Fruit fly (Drosophila melanogaster): Measurements from ENCODE around the gene CG3149.

dm6 chrX:5649998-5650397 lies 45.0 kb downstream of the CG3149 start:
- TF ChIP-seq EcR (GFP tag; optimal IDR thresholded peaks at IDR 0.05) (no peak), usp (GFP tag; optimal IDR thresholded peaks at IDR 0.05) (no peak)
